Fruit fly (Drosophila melanogaster): ENCODE data around the gene CG14840.

- TF ChIP-seq pan (optimal IDR thresholded peaks at IDR 0.05) (no peak), psq (optimal IDR thresholded peaks at IDR 0.05) (no peak), Dll (optimal IDR thresholded peaks at IDR 0.05) (peak; percentile 67)
These were observed 17.7 kb upstream of the CG14840 start for dm6 chr3R:14278523-14279303.

Data from whole organism.